Fruit fly (Drosophila melanogaster): ENCODE measurements around the gene vri.
A peak's percentile ranks its signal among the peaks of the same experiment; 100 is the strongest.

vri gene

dm6 chr2L:5326414-5327265, 37.9 kb downstream of the vri start, which contains the start of the genes Ncoa6 and cype (continued):
- TF ChIP-seq CG30020 (tag; optimal IDR thresholded peaks at IDR 0.05) (peak; percentile 57), pho (GFP tag; optimal IDR thresholded peaks at IDR 0.05) (no peak), chif (GFP tag; optimal IDR thresholded peaks at IDR 0.05) (no peak), CG13424 (tag; optimal IDR thresholded peaks at IDR 0.05) (peak; percentile 77), CG10543 (GFP tag; optimal IDR thresholded peaks at IDR 0.05) (peak; percentile 68), Stat92E (GFP tag; optimal IDR thresholded peaks at IDR 0.05) (no peak), tll (GFP tag; optimal IDR thresholded peaks at IDR 0.05) (no peak), grau (tag; optimal IDR thresholded peaks at IDR 0.05) (peak; percentile 66), dysf (GFP tag; IDR thresholded peaks at IDR 0.05) (no peak), HLH4C (GFP tag; IDR thresholded peaks at IDR 0.05; ENCODE audit: partially characterized antibody) (peak; percentile 68), run (tag; optimal IDR thresholded peaks at IDR 0.05) (peak; percentile 69), MESR4 (GFP tag; optimal IDR thresholded peaks at IDR 0.05) (peak; percentile 85), CG18476 (GFP tag; optimal IDR thresholded peaks at IDR 0.05) (peak; percentile 23), CG15601 (tag; optimal IDR thresholded peaks at IDR 0.05) (peak; percentile 42), Dip3 (GFP tag; optimal IDR thresholded peaks at IDR 0.05) (no peak), CG4404 (GFP tag; IDR thresholded peaks at IDR 0.05) (peak; percentile 36; the same call in 1 of the 2 replicates), CG5245 (GFP tag; optimal IDR thresholded peaks at IDR 0.05) (no peak), CG10654 (GFP tag; optimal IDR thresholded peaks at IDR 0.05) (peak; percentile 35), lola (GFP tag; optimal IDR thresholded peaks at IDR 0.05) (peak in 1 of 3 experiments; percentile 33), CG6813 (GFP tag; optimal IDR thresholded peaks at IDR 0.05) (no peak), kah (GFP tag; optimal IDR thresholded peaks at IDR 0.05) (no peak), tin (GFP tag; optimal IDR thresholded peaks at IDR 0.05) (peak; percentile 25), CG6254 (GFP tag; optimal IDR thresholded peaks at IDR 0.05) (no peak), hb (GFP tag; IDR thresholded peaks at IDR 0.05; ENCODE audit: partially characterized antibody) (peak; percentile 60; the same call in 1 of the 3 replicates), slp2 (GFP tag; optimal IDR thresholded peaks at IDR 0.05) (no peak), CG12299 (tag; optimal IDR thresholded peaks at IDR 0.05) (no peak), trh (GFP tag; optimal IDR thresholded peaks at IDR 0.05) (no peak), CG10462 (GFP tag; optimal IDR thresholded peaks at IDR 0.05) (peak; percentile 13), CG12155 (GFP tag; optimal IDR thresholded peaks at IDR 0.05) (peak; percentile 48), nmo (GFP tag; optimal IDR thresholded peaks at IDR 0.05) (peak; percentile 69), HmgD (GFP tag; optimal IDR thresholded peaks at IDR 0.05) (no peak), inv (GFP tag; IDR thresholded peaks at IDR 0.05; ENCODE audit: partially characterized antibody) (peak; percentile 69; the same call in 1 of the 2 replicates), CG1233 (GFP tag; optimal IDR thresholded peaks at IDR 0.05) (no peak), Ssrp (tag; optimal IDR thresholded peaks at IDR 0.05) (peak; percentile 39), CG18262 (tag; optimal IDR thresholded peaks at IDR 0.05) (peak; percentile 75), CG9609 (GFP tag; optimal IDR thresholded peaks at IDR 0.05) (no peak), CG2129 (GFP tag; IDR thresholded peaks at IDR 0.05; ENCODE audit: partially characterized antibody) (peak; percentile 58), CG3163 (GFP tag; optimal IDR thresholded peaks at IDR 0.05) (no peak), Abd-B (GFP tag; optimal IDR thresholded peaks at IDR 0.05) (peak; percentile 54), CG8765 (GFP tag; IDR thresholded peaks at IDR 0.05) (peak; percentile 92), CG33213 (GFP tag; optimal IDR thresholded peaks at IDR 0.05) (peak; percentile 17), CG4360 (GFP tag; IDR thresholded peaks at IDR 0.05) (no peak), lbe (GFP tag; optimal IDR thresholded peaks at IDR 0.05) (no peak), usp (GFP tag; optimal IDR thresholded peaks at IDR 0.05) (no peak), zen (tag; optimal IDR thresholded peaks at IDR 0.05) (peak; percentile 73), Fer2 (tag; optimal IDR thresholded peaks at IDR 0.05) (peak; percentile 48), CG13296 (GFP tag; optimal IDR thresholded peaks at IDR 0.05) (peak; percentile 51)

All from whole organism, embryonic.